Worm (Caenorhabditis elegans) whole organism, mixed stage, embryonic: ENCODE measurements around the gene ncx-6.

Experiments
- M03D4.4 ChIP-seq: sonication (generic microtip); optimal IDR thresholded peaks from 2 replicates; lab custom pipeline; 2017; ENCODE audit warnings: mild to moderate bottlenecking, missing genetic modification characterization, missing compliant biosample characterization
- blmp-1 ChIP-seq: fragments of 150-350 bp; optimal IDR thresholded peaks from 2 replicates; lab custom pipeline; 2014; ENCODE audit warnings: missing biosample characterization, missing genetic modification characterization
- ceh-39 ChIP-seq: fragments of 150-350 bp; optimal IDR thresholded peaks from 2 replicates; lab custom pipeline; 2014; ENCODE audit warnings: missing biosample characterization, missing genetic modification characterization
- ceh-83 ChIP-seq: fragments of 200-800 bp; sonication (Bioruptor generic); optimal IDR thresholded peaks from 2 replicates; lab custom pipeline; 2018; ENCODE audit warnings: mild to moderate bottlenecking, missing genetic modification characterization, missing compliant biosample characterization
- ces-1 ChIP-seq: fragments of 150-350 bp; optimal IDR thresholded peaks from 2 replicates; lab custom pipeline; 2014; ENCODE audit warnings: missing biosample characterization, missing genetic modification reagents, missing genetic modification characterization
- cnd-1 ChIP-seq: fragments of 200-800 bp; sonication (Bioruptor generic); optimal IDR thresholded peaks from 2 replicates; lab custom pipeline; 2018; ENCODE audit warnings: mild to moderate bottlenecking, missing genetic modification characterization, missing compliant biosample characterization
- drap-1 ChIP-seq: fragments of 200-800 bp; sonication (Bioruptor generic); optimal IDR thresholded peaks from 3 replicates; lab custom pipeline; 2018; ENCODE audit warnings: mild to moderate bottlenecking, missing genetic modification characterization, missing compliant biosample characterization
- flh-1 ChIP-seq: fragments of 200-800 bp; sonication (Bioruptor generic); optimal IDR thresholded peaks from 2 replicates; lab custom pipeline; 2018; ENCODE audit warnings: mild to moderate bottlenecking, missing genetic modification characterization, moderate library complexity, missing compliant biosample characterization
- ham-2 ChIP-seq: fragments of 200-800 bp; sonication (Bioruptor generic); optimal IDR thresholded peaks from 2 replicates; lab custom pipeline; 2018; ENCODE audit warnings: mild to moderate bottlenecking, missing genetic modification characterization, missing compliant biosample characterization
- hlh-1 ChIP-seq: fragments of 150-350 bp; optimal IDR thresholded peaks from 2 replicates; lab custom pipeline; 2014; ENCODE audit warnings: missing biosample characterization, missing genetic modification reagents, missing genetic modification characterization
- lsy-2 ChIP-seq: fragments of 150-350 bp; optimal IDR thresholded peaks from 2 replicates; lab custom pipeline; 2014; ENCODE audit warnings: missing biosample characterization, missing genetic modification characterization
- mab-5 ChIP-seq: fragments of 150-350 bp; optimal IDR thresholded peaks from 2 replicates; lab custom pipeline; 2014; ENCODE audit warnings: missing biosample characterization, missing genetic modification characterization
- mep-1 ChIP-seq: fragments of 150-350 bp; optimal IDR thresholded peaks from 2 replicates; lab custom pipeline; 2017; ENCODE audit warnings: missing biosample characterization, missing genetic modification reagents, missing genetic modification characterization, inconsistent platforms
- mls-2 ChIP-seq: sonication (generic microtip); optimal IDR thresholded peaks from 2 replicates; lab custom pipeline; 2016; ENCODE audit warnings: mild to moderate bottlenecking, missing genetic modification characterization, moderate library complexity, missing compliant biosample characterization
- nhr-12 ChIP-seq: fragments of 150-350 bp; optimal IDR thresholded peaks from 2 replicates; lab custom pipeline; 2014; ENCODE audit warnings: missing biosample characterization, missing genetic modification characterization
- nhr-237 ChIP-seq: fragments of 150-350 bp; optimal IDR thresholded peaks from 2 replicates; lab custom pipeline; 2014; ENCODE audit warnings: missing biosample characterization, missing genetic modification characterization
- nhr-28 ChIP-seq: fragments of 150-350 bp; optimal IDR thresholded peaks from 2 replicates; lab custom pipeline; 2014; ENCODE audit warnings: missing biosample characterization, missing genetic modification characterization
- nhr-76 ChIP-seq: sonication (generic microtip); optimal IDR thresholded peaks from 2 replicates; lab custom pipeline; 2017; ENCODE audit warnings: missing biosample characterization, missing genetic modification characterization
- pha-4 ChIP-seq: fragments of 150-350 bp; optimal IDR thresholded peaks from 2 replicates; lab custom pipeline; 2018; ENCODE audit warnings: missing biosample characterization, missing genetic modification reagents, missing genetic modification characterization
- sem-2 ChIP-seq: fragments of 200-800 bp; sonication (Bioruptor generic); optimal IDR thresholded peaks from 2 replicates; lab custom pipeline; 2018; ENCODE audit warnings: mild to moderate bottlenecking, missing genetic modification characterization, missing compliant biosample characterization
- snpc-4 ChIP-seq: fragments of 150-350 bp; optimal IDR thresholded peaks from 2 replicates; lab custom pipeline; 2014; ENCODE audit warnings: missing biosample characterization, missing genetic modification characterization
- sptf-1 ChIP-seq: sonication (generic microtip); optimal IDR thresholded peaks from 2 replicates; lab custom pipeline; 2017; ENCODE audit warnings: mild to moderate bottlenecking, missing genetic modification characterization, moderate library complexity, missing compliant biosample characterization
- tbx-8 ChIP-seq: fragments of 200-800 bp; sonication (Bioruptor generic); optimal IDR thresholded peaks from 2 replicates; lab custom pipeline; 2018; ENCODE audit warnings: mild to moderate bottlenecking, missing genetic modification characterization, moderate library complexity, missing compliant biosample characterization
- unc-120 ChIP-seq: sonication (generic microtip); optimal IDR thresholded peaks from 2 replicates; lab custom pipeline; 2017; ENCODE audit warnings: missing genetic modification characterization, missing compliant biosample characterization; ENCODE audit not compliant: poor library complexity, severe bottlenecking
- unc-39 ChIP-seq: fragments of 150-350 bp; optimal IDR thresholded peaks from 2 replicates; lab custom pipeline; 2014; ENCODE audit warnings: missing biosample characterization, missing genetic modification characterization
- unc-62 ChIP-seq: fragments of 150-350 bp; optimal IDR thresholded peaks from 2 replicates; lab custom pipeline; 2014; ENCODE audit warnings: missing biosample characterization, missing genetic modification reagents, missing genetic modification characterization
- zip-8 ChIP-seq: fragments of 150-350 bp; optimal IDR thresholded peaks from 2 replicates; lab custom pipeline; 2014; ENCODE audit warnings: missing biosample characterization, missing genetic modification characterization
- ztf-11 ChIP-seq: fragments of 150-350 bp; optimal IDR thresholded peaks from 2 replicates; lab custom pipeline; 2014; ENCODE audit warnings: missing biosample characterization, missing genetic modification characterization

ncx-6 gene

DNA sequence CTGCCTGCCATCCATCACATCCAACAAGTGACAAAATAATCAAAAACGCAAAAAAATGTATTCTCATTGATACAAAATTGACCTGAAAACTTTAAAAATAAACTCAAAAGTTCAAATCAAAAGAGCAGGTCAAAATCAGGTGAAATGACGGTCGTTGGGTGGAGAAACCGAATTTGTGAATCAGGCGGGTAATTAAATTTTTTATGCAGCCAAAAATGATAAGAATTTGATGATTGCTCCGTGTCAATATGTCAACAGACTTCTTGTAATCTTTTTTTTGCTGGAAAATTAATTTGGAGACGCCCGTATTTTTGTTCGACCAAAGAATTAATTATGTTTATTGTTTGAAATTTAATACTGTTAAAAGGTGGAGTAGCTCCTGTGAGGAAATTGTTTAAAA lies at the start of gene ncx-6:
TSS of gene ncx-6 (minus strand) at position 88 of the 400 bp plus-strand sequence.
- TF ChIP-seq ces-1 (no peak), unc-120 (no peak), M03D4.4 (tag; lab: Kevin White, UChicago) (no peak), mls-2 (tag; lab: Kevin White, UChicago) (no peak), mab-5 (tag; lab: Kevin White, UChicago) (no peak), nhr-76 (tag; lab: Kevin White, UChicago) (no peak), snpc-4 (tag; lab: Kevin White, UChicago) (no peak), sptf-1 (tag; lab: Kevin White, UChicago) (no peak)

DNA sequence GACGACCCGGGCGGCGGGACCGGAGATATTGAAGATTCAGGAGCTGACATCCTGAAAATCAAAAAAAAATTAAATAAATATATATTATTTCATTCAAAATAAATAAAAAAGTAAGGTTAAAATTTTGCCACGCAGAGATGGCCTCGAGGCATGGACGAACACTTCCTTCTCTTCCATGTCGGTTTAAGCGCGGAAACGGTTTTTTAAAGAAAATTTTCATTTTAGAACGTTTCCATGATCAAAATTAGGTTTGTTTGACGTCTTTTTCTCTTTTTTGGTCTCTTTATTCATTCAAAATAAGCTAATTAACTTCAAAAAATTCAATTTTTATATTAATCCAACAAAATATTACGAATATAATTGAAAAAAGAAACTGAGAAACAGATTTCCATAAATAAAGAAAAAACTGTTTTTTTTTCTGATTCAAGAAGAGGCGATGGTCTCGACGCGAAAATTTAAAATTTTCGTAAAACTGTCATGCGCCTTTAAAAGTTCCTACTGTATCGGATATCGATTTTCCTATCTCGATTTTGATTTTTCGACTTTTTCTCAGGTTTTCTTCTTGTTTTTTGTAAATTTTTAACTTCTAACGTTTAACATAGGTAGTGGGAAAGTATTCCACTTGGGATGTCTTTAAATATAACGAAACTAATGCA lies 48.5 kb upstream of the ncx-6 start, which contains the start of gene gcc-2:
TSS of gene gcc-2 (minus strand) at position 51 of the 656 bp plus-strand sequence.
- TF ChIP-seq ces-1 (no peak), tbx-8 (GFP tag; lab: Kevin White, UChicago) (no peak), unc-120 (no peak), drap-1 (no peak), nhr-28 (tag; lab: Kevin White, UChicago) (no peak), unc-39 (tag; lab: Kevin White, UChicago) (no peak), flh-1 (no peak), cnd-1 (tag; lab: Kevin White, UChicago) (no peak)
- TF ChIP-seq, all 35 proteins: peak for 0

DNA sequence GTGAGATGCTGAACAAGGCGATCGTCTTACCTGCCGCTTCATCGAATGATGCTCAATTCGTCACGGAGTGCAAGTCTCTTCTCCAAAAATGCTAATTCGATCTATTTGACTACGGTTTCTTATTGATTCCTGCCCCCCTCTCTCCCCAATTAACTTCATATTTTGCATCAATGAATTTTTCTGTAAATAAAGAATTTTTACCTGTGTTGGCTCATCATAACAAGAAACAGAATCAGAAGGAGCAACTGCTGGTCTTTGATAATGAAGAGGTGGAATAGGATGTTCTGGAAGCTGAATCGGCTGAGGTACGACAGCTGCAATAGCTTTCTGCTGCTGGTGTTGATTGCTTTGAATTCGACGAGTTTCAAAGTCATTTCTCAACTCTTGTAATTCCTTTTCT lies 46.4 kb upstream of the ncx-6 start:
- TF ChIP-seq ceh-39 (tag; lab: Kevin White, UChicago), result no peak
- no peak for TF ChIP-seq nhr-76 (tag; lab: Kevin White, UChicago)

DNA sequence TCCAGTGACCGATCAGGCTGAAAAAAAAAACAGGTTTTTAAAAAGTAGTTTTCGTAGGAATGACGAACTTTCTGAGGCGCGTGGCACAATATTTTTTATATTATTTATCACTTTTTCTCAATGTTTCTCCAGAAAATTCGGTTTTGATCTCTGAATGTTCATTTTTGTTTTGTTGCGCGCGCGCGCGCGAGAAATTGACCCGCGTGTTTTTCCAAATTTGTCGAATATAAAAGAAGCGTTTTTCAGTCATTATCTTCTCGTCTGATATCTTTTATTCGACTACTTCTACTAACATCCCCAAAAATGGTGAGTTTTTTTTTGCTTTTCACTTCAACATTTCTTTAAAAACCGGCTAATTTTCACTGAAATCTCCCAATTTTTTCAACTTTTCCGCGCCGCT lies 45.1 kb upstream of the ncx-6 start, which contains the start of gene rmd-1:
TSS of gene rmd-1 (plus strand) at position 247 of the 400 bp plus-strand sequence.
- TF ChIP-seq flh-1, result no peak
- TF ChIP-seq sem-2 (GFP tag; lab: Kevin White, UChicago), result no peak
- no peak for TF ChIP-seq sptf-1 (tag; lab: Kevin White, UChicago)
- TF ChIP-seq ces-1, result no peak
- TF ChIP-seq ztf-11 (tag; lab: Kevin White, UChicago), result no peak
- TF ChIP-seq ham-2, result no peak
- TF ChIP-seq cnd-1 (tag; lab: Kevin White, UChicago), result no peak
- no peak for TF ChIP-seq nhr-76 (tag; lab: Kevin White, UChicago)
- no peak for TF ChIP-seq pha-4 (tag; lab: Kevin White, UChicago)
- no peak for TF ChIP-seq mls-2 (tag; lab: Kevin White, UChicago)

DNA sequence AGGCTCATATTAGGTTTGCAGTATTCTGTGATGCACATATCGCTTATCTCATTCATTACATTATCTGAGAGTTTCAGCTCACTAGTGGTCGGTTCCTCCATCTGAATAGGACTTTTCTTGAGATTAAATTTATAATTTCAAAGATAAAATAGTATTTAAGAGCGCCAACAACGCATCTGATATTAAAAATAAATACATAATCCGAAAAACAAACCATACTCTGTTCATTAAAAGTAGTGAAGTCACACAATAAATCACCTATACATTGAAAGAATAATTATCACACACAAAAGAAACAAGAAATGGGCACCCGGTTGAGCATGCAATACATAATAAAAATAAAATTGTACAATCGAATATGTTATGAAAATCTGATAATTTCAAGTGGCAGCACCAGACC lies 43.7 kb upstream of the ncx-6 start, which contains the start of gene vps-53:
TSS of gene vps-53 (minus strand) at position 101 of the 400 bp plus-strand sequence.
- TF ChIP-seq ham-2 (no peak), hlh-1 (no peak), flh-1 (no peak), mep-1 (no peak), unc-120 (no peak), snpc-4 (tag; lab: Kevin White, UChicago) (no peak), sem-2 (GFP tag; lab: Kevin White, UChicago) (no peak), blmp-1 (no peak), mls-2 (tag; lab: Kevin White, UChicago) (no peak), nhr-28 (tag; lab: Kevin White, UChicago) (no peak), nhr-12 (tag; lab: Kevin White, UChicago) (no peak), lsy-2 (tag; lab: Kevin White, UChicago) (no peak), nhr-237 (no peak), ceh-39 (tag; lab: Kevin White, UChicago) (no peak), tbx-8 (GFP tag; lab: Kevin White, UChicago) (no peak), M03D4.4 (tag; lab: Kevin White, UChicago) (no peak), mab-5 (tag; lab: Kevin White, UChicago) (no peak), ceh-83 (GFP tag; lab: Kevin White, UChicago) (no peak), zip-8 (tag; lab: Kevin White, UChicago) (no peak), unc-62 (no peak)

DNA sequence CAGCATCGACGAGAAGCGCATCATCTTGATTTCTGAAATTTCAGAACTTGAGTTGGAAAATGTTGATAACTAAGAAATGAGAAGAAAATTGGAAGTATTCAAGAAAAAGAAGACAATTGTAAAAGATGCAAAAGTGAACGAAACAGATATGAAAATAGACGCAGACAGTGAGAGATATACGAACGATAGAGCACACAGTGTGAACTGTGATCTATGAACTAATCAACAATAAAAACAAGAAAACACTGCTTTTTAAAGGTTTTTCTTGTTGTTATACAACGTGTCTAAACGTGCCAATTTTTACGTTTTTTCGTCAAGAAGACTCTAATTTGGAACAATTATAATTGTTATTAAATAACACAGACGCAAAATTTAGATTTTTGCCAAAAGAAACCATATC lies 39.1 kb upstream of the ncx-6 start, which contains the start of gene ech-6:
TSS of gene ech-6 (minus strand) at position 32 of the 400 bp plus-strand sequence.
- no peak for TF ChIP-seq ztf-11 (tag; lab: Kevin White, UChicago)
- no peak for TF ChIP-seq flh-1
